Fruit fly (Drosophila melanogaster) whole organism, wandering third instar larva: ENCODE data around the gene RhoGAP100F.

ENCODE experiments used
- Abd-B ChIP-seq: fragments of >200 bp; optimal IDR thresholded peaks from 2 replicates; lab custom pipeline; 2017; ENCODE audit warnings: missing biosample characterization, missing genetic modification characterization
- CG32264 ChIP-seq: fragments of 200-800 bp; sonication (Bioruptor generic); optimal IDR thresholded peaks from 2 replicates; lab custom pipeline; 2016; ENCODE audit warnings: missing biosample characterization, missing genetic modification characterization
- Dfd ChIP-seq: fragments of >200 bp; optimal IDR thresholded peaks from 2 replicates; lab custom pipeline; 2017; ENCODE audit warnings: missing biosample characterization, missing genetic modification characterization
- GATAd ChIP-seq: sonication (Bioruptor generic); optimal IDR thresholded peaks from 2 replicates; lab custom pipeline; 2016; ENCODE audit warnings: missing biosample characterization, missing genetic modification characterization
- HLH106 ChIP-seq: fragments of 200-800 bp; optimal IDR thresholded peaks from 3 replicates; lab custom pipeline; 2019; ENCODE audit warnings: missing biosample characterization, mild to moderate bottlenecking, missing genetic modification characterization, moderate library complexity
- Hnf4 ChIP-seq: fragments of 200-800 bp; sonication (Bioruptor generic); optimal IDR thresholded peaks from 2 replicates; lab custom pipeline; 2016; ENCODE audit warnings: missing biosample characterization, mild to moderate bottlenecking, missing genetic modification characterization
- Hr78 ChIP-seq: fragments of >200 bp; optimal IDR thresholded peaks from 2 replicates; lab custom pipeline; 2017; ENCODE audit warnings: missing biosample characterization, missing genetic modification characterization
- Hr83 ChIP-seq: fragments of 200-300 bp; sonication (Bioruptor generic); optimal IDR thresholded peaks from 2 replicates; lab custom pipeline; 2016; ENCODE audit warnings: missing biosample characterization, mild to moderate bottlenecking, missing genetic modification characterization, moderate library complexity; ENCODE audit not compliant: poor library complexity, severe bottlenecking
- Jra ChIP-seq: sonication (Bioruptor generic); optimal IDR thresholded peaks from 2 replicates; lab custom pipeline; 2016; ENCODE audit warnings: missing biosample characterization, missing genetic modification characterization
- Mio ChIP-seq: sonication (Bioruptor generic); optimal IDR thresholded peaks from 2 replicates; lab custom pipeline; 2016; ENCODE audit warnings: missing biosample characterization, missing genetic modification characterization
- N ChIP-seq: fragments of >200 bp; optimal IDR thresholded peaks from 2 replicates; lab custom pipeline; 2018; ENCODE audit warnings: missing biosample characterization, missing external identifiers, missing genetic modification characterization
- OdsH ChIP-seq: fragments of 200-800 bp; sonication (Bioruptor generic); optimal IDR thresholded peaks from 2 replicates; lab custom pipeline; 2016; ENCODE audit warnings: missing biosample characterization, mild to moderate bottlenecking, missing genetic modification characterization
- Rel ChIP-seq, 2 experiments: fragments of 200-800 bp; sonication (Bioruptor generic) in 1 of 2; optimal IDR thresholded peaks; 2 replicates in 1 of 2; 3 replicates in 1 of 2; lab custom pipeline; 2016 to 2019; ENCODE audit warnings: mild to moderate bottlenecking in 2 of 2, missing biosample characterization in 2 of 2, missing genetic modification characterization in 2 of 2, moderate library complexity in 1 of 2
- Sp1 ChIP-seq: fragments of 200-800 bp; sonication (Bioruptor generic); optimal IDR thresholded peaks from 3 replicates; lab custom pipeline; 2019; ENCODE audit warnings: missing biosample characterization, mild to moderate bottlenecking, missing genetic modification characterization, moderate library complexity
- Vsx2 ChIP-seq: fragments of 200-300, 225-300 bp; sonication (Bioruptor generic); optimal IDR thresholded peaks from 2 replicates; lab custom pipeline; 2018; ENCODE audit warnings: missing biosample characterization, missing genetic modification characterization; ENCODE audit not compliant: partially characterized antibody
- dl ChIP-seq, 2 experiments: fragments of 175-275, 200-275 bp in 1 of 2; fragments of 200-275 bp in 1 of 2; sonication (Bioruptor generic); optimal IDR thresholded peaks; lab custom pipeline; 2018; ENCODE audit warnings: mild to moderate bottlenecking in 2 of 2, missing biosample characterization in 2 of 2, missing genetic modification characterization in 2 of 2, moderate library complexity in 2 of 2; ENCODE audit not compliant: partially characterized antibody in 2 of 2, insufficient read depth in 1 of 2
- dmrt93B ChIP-seq: fragments of 200-800 bp; sonication (Bioruptor generic); optimal IDR thresholded peaks from 2 replicates; lab custom pipeline; 2018; ENCODE audit warnings: missing biosample characterization, mild to moderate bottlenecking, missing genetic modification characterization
- ey ChIP-seq: fragments of 200-800 bp; sonication (Bioruptor generic); optimal IDR thresholded peaks from 2 replicates; lab custom pipeline; 2016; ENCODE audit warnings: missing biosample characterization, missing genetic modification characterization
- foxo ChIP-seq, 2 experiments: fragments of 200-800 bp; sonication (Bioruptor generic); optimal IDR thresholded peaks; 2 replicates in 1 of 2; 3 replicates in 1 of 2; lab custom pipeline; 2016 to 2017; ENCODE audit warnings: missing biosample characterization in 2 of 2, missing genetic modification characterization in 2 of 2
- fru ChIP-seq: fragments of 200-800 bp; sonication (Bioruptor generic); optimal IDR thresholded peaks from 3 replicates; lab custom pipeline; 2016; ENCODE audit warnings: missing biosample characterization, mild to moderate bottlenecking, missing genetic modification characterization
- h ChIP-seq: fragments of 200-800 bp; sonication (Bioruptor generic); optimal IDR thresholded peaks from 3 replicates; lab custom pipeline; 2016; ENCODE audit warnings: missing biosample characterization, mild to moderate bottlenecking, missing genetic modification characterization
- psq ChIP-seq: fragments of 200-800 bp; sonication (Bioruptor generic); optimal IDR thresholded peaks from 3 replicates; lab custom pipeline; 2017; ENCODE audit warnings: missing biosample characterization, mild to moderate bottlenecking, missing genetic modification characterization, moderate library complexity
- rgr ChIP-seq: fragments of 200-800 bp; sonication (Bioruptor generic); optimal IDR thresholded peaks from 3 replicates; lab custom pipeline; 2016; ENCODE audit warnings: missing biosample characterization, mild to moderate bottlenecking, missing genetic modification characterization
- sage ChIP-seq: fragments of 200-800 bp; sonication (Bioruptor generic); optimal IDR thresholded peaks from 2 replicates; lab custom pipeline; 2016; ENCODE audit warnings: missing biosample characterization, mild to moderate bottlenecking, missing genetic modification characterization
- sv ChIP-seq: fragments of 200-800 bp; sonication (Bioruptor generic); optimal IDR thresholded peaks from 3 replicates; lab custom pipeline; 2016; ENCODE audit warnings: missing biosample characterization, missing genetic modification characterization
- tai ChIP-seq: sonication (Bioruptor generic); optimal IDR thresholded peaks from 2 replicates; lab custom pipeline; 2016; ENCODE audit warnings: missing biosample characterization, missing genetic modification characterization
- usp ChIP-seq: fragments of >200 bp; optimal IDR thresholded peaks from 2 replicates; lab custom pipeline; 2017; ENCODE audit warnings: missing biosample characterization, missing genetic modification characterization

Gene RhoGAP100F

dm6 chr3R:31812117-31812975 lies at the start of gene RhoGAP100F, which contains the start of gene FeCH:
Gene RhoGAP100F, plus strand, starts transcription at chr3R:31812609.
Gene FeCH, minus strand, starts transcription at chr3R:31812296.
- TF ChIP-seq OdsH (GFP tag; lab: Kevin White, UChicago), result no peak
- TF ChIP-seq Jra (GFP tag; lab: Kevin White, UChicago), result no peak
- no peak for TF ChIP-seq N (GFP tag; lab: Kevin White, UChicago)
- TF ChIP-seq Mio, result no peak
- no peak for TF ChIP-seq Hr83 (GFP tag; lab: Kevin White, UChicago)
- no peak for TF ChIP-seq dl (GFP tag; optimal IDR thresholded peaks at IDR 0.05; lab: Kevin White, UChicago; ENCODE audit: insufficient read depth in 1 of 2, partially characterized antibody in 2 of 2)
- no peak for TF ChIP-seq Abd-B

DNA sequence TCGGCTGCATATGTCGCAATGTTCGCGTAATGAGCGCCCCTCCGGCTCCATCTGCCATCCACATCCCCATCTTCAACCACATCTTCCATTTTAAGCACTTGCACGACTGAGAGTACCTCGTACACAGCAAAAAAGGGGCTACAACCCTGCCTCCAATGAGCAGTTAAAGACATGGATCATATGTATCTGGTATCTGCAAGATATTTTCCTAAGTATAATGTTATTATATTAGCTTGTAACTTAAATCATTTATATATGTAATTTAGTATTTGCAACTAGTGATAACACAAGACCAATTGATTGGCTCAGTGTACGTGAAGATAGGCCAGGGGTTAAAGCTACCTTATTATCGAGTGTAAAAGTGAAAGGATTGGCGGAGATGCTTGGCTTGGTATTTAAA lies 49.7 kb upstream of the RhoGAP100F start:
- TF ChIP-seq Jra (GFP tag; lab: Kevin White, UChicago), result no peak
- TF ChIP-seq fru, result peak; percentile 4
- no peak for TF ChIP-seq Vsx2
- TF ChIP-seq, all 38 proteins: peak for 1

DNA sequence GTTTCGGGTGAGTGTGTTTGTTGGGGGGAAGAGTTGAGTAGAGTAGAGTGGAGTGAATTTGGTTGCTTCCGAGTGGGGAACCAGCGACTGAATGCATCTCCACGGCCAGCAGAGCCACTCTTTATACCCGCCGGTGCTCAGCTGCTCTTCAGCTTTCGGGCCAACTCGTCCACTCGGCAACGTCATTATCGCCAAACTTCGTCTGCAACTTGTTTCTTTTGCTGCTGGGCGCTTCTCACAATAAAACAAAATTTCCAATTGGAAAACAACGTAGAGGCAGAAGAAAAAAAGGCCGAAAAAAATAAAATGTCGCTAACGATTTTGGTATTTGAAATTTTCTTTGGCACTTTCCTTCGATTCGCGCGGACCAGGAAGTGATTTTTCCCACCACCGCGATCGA lies 47.7 kb upstream of the RhoGAP100F start, which contains the start of gene CG2150:
Gene CG2150 (minus strand): TSS at position 101 of the 400 bp plus-strand sequence.
- TF ChIP-seq Sp1 (GFP tag; lab: Kevin White, UChicago) (no peak), psq (GFP tag; lab: Kevin White, UChicago) (no peak), Dfd (no peak), dl (GFP tag; optimal IDR thresholded peaks at IDR 0.05; lab: Kevin White, UChicago; ENCODE audit: insufficient read depth in 1 of 2, partially characterized antibody in 2 of 2) (no peak)

DNA sequence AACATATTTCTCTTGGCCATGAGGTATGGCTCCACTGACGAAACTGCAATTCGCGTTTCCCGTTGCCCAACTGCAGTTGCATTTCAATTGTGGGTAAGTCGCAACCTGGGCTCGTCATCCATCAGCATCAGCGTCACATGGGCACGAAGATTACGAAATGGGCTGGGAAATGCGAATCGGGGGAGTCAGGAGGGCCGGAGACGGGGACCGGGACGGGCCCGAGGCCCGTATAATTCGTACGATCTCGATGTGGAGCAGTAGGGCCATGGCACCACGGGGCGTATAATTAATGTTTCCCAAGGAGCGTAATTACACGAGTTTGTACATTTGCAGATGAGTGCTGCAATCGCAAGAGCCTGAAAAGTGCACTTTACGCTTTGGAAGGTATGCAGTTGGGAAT lies 47.3 kb upstream of the RhoGAP100F start:
- TF ChIP-seq rgr (GFP tag; lab: Kevin White, UChicago), result no peak
- peak; percentile 99 for TF ChIP-seq Dfd

dm6 chr3R:31767528-31767927 lies 44.9 kb upstream of the RhoGAP100F start:
- TF ChIP-seq CG32264 (GFP tag; lab: Kevin White, UChicago) (no peak), Rel (GFP tag; optimal IDR thresholded peaks at IDR 0.05; lab: Kevin White, UChicago) (no peak), Rel (tag; optimal IDR thresholded peaks at IDR 0.05; lab: Kevin White, UChicago) (no peak), dmrt93B (GFP tag; lab: Kevin White, UChicago) (no peak), Hnf4 (no peak), Dfd (no peak)
- TF ChIP-seq, all 38 proteins: peak for 0

DNA sequence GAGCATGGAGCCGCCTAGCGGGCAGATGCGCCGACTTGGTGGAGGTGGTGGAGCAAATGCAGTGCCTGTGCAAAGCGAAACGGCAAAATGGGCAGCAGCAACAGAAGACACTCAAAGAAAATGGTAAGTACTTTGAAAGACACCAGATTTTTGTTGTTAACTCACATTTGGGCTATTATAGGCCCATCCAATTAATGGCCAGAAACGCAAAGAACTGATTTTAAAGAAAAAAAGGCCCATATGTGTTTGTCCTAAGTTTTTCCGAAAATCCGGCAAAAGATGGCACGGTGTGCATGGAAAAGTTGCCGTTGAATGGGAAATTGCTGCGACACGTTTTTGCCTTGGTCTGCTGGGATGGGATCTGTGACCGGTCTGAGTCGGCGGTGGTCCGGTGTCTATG lies 44.2 kb upstream of the RhoGAP100F start:
- no peak for TF ChIP-seq CG32264 (GFP tag; lab: Kevin White, UChicago)
- TF ChIP-seq Sp1 (GFP tag; lab: Kevin White, UChicago), result no peak
- no peak for TF ChIP-seq ey (GFP tag; lab: Kevin White, UChicago)
- no peak for TF ChIP-seq tai (GFP tag; lab: Kevin White, UChicago)
- TF ChIP-seq psq (GFP tag; lab: Kevin White, UChicago), result no peak
- no peak for TF ChIP-seq HLH106 (tag; lab: Kevin White, UChicago)
- no peak for TF ChIP-seq Jra (GFP tag; lab: Kevin White, UChicago)
- TF ChIP-seq h (GFP tag; lab: Kevin White, UChicago), result no peak
- TF ChIP-seq Hr78, result no peak
- no peak for TF ChIP-seq dl (GFP tag; optimal IDR thresholded peaks at IDR 0.05; lab: Kevin White, UChicago; ENCODE audit: insufficient read depth in 1 of 2, partially characterized antibody in 2 of 2)
- no peak for TF ChIP-seq usp (GFP tag; lab: Kevin White, UChicago)
- no peak for TF ChIP-seq N (GFP tag; lab: Kevin White, UChicago)
- TF ChIP-seq, all 38 proteins: peak for 0

dm6 chr3R:31771790-31772576 lies 40.4 kb upstream of the RhoGAP100F start, which contains the start of the genes betaGlu and sip3:
Gene betaGlu, minus strand, starts transcription at chr3R:31771848.
Gene sip3, plus strand, starts transcription at chr3R:31772219.
- TF ChIP-seq Rel (GFP tag; optimal IDR thresholded peaks at IDR 0.05; lab: Kevin White, UChicago) (no peak), Rel (tag; optimal IDR thresholded peaks at IDR 0.05; lab: Kevin White, UChicago) (no peak), sv (GFP tag; lab: Kevin White, UChicago) (peak; percentile 16), usp (GFP tag; lab: Kevin White, UChicago) (no peak), GATAd (no peak), h (GFP tag; lab: Kevin White, UChicago) (peak; percentile 32), sage (GFP tag; lab: Kevin White, UChicago) (peak; percentile 59), Hnf4 (no peak), rgr (GFP tag; lab: Kevin White, UChicago) (peak; percentile 19), foxo (GFP tag; optimal IDR thresholded peaks at IDR 0.05; lab: Kevin White, UChicago) (peak in 1 of 2 experiments; percentile 5), HLH106 (tag; lab: Kevin White, UChicago) (peak; percentile 12), Sp1 (GFP tag; lab: Kevin White, UChicago) (peak; percentile 26), Hr78 (no peak)
- TF ChIP-seq, all 38 proteins: peak for 7
